Fruit fly (Drosophila melanogaster): ENCODE results near the gene Ten-a.

The Ten-a gene

dm6 chrX:12241032-12241431 lies 197.5 kb downstream of the Ten-a start (continued):
- TF ChIP-seq CG13775 (GFP tag; optimal IDR thresholded peaks at IDR 0.05) (peak; percentile 22), Ssrp (tag; optimal IDR thresholded peaks at IDR 0.05) (peak; percentile 46), CG1024 (GFP tag; IDR thresholded peaks at IDR 0.05) (no peak), CG9817 (tag; optimal IDR thresholded peaks at IDR 0.05) (peak; percentile 23), CG2889 (GFP tag; IDR thresholded peaks at IDR 0.05) (no peak), CG12659 (GFP tag; optimal IDR thresholded peaks at IDR 0.05) (peak; percentile 10), sug (tag; optimal IDR thresholded peaks at IDR 0.05) (no peak), sens (GFP tag) (peak; percentile 65), Ets65A (GFP tag) (peak; percentile 79), bigmax (GFP tag; optimal IDR thresholded peaks at IDR 0.05) (no peak), seq (GFP tag; IDR thresholded peaks at IDR 0.05) (0 out of 2 replicates have a peak, but pooled peaks have one; percentile 20), ab (GFP tag; optimal IDR thresholded peaks at IDR 0.05) (no peak), Six4 (GFP tag; optimal IDR thresholded peaks at IDR 0.05) (no peak), rib (GFP tag; IDR thresholded peaks at IDR 0.05) (no peak), Gug (GFP tag; IDR thresholded peaks at IDR 0.05) (peak; percentile 50; the same call in 1 of the 4 replicates), slou (GFP tag; optimal IDR thresholded peaks at IDR 0.05) (no peak), Neu2 (GFP tag; optimal IDR thresholded peaks at IDR 0.05; ENCODE audit: borderline replicate concordance) (no peak), Camta (GFP tag; optimal IDR thresholded peaks at IDR 0.05) (no peak), CG10274 (GFP tag; optimal IDR thresholded peaks at IDR 0.05) (no peak), sima (GFP tag; optimal IDR thresholded peaks at IDR 0.05) (no peak), croc (GFP tag; conservative IDR thresholded peaks at IDR 0.05) (no peak), tup (GFP tag; optimal IDR thresholded peaks at IDR 0.05) (no peak), Rfx (GFP tag; IDR thresholded peaks at IDR 0.05) (peak; percentile 61; the same call in 1 of the 2 replicates), CG16779 (GFP tag; IDR thresholded peaks at IDR 0.05) (no peak), kni (GFP tag; optimal IDR thresholded peaks at IDR 0.05) (no peak), Dp (GFP tag; optimal IDR thresholded peaks at IDR 0.05) (no peak), Hmx (GFP tag; optimal IDR thresholded peaks at IDR 0.05) (no peak), CG2199 (GFP tag; IDR thresholded peaks at IDR 0.05) (no peak), ttk (GFP tag; IDR thresholded peaks at IDR 0.05) (peak; percentile 37; the same call in 1 of the 2 replicates), CG3065 (GFP tag; optimal IDR thresholded peaks at IDR 0.05) (no peak), CG2116 (GFP tag; optimal IDR thresholded peaks at IDR 0.05) (no peak), Oli (tag; optimal IDR thresholded peaks at IDR 0.05) (peak; percentile 46), lab (GFP tag; optimal IDR thresholded peaks at IDR 0.05) (peak; percentile 69), CG17912 (GFP tag; optimal IDR thresholded peaks at IDR 0.05) (no peak), dati (GFP tag; IDR thresholded peaks at IDR 0.05) (no peak), CG17829 (tag; optimal IDR thresholded peaks at IDR 0.05) (peak; percentile 16), CG4707 (GFP tag; optimal IDR thresholded peaks at IDR 0.05) (no peak), CG15479 (GFP tag; optimal IDR thresholded peaks at IDR 0.05) (no peak), zfh1 (GFP tag; IDR thresholded peaks at IDR 0.05) (peak; percentile 57; the same call in 1 of the 3 replicates), Mrtf (GFP tag; IDR thresholded peaks at IDR 0.05) (peak; percentile 41; the same call in 1 of the 3 replicates), CG1647 (GFP tag; optimal IDR thresholded peaks at IDR 0.05) (no peak), CG6765 (GFP tag; optimal IDR thresholded peaks at IDR 0.05) (peak; percentile 17), CG12155 (GFP tag; optimal IDR thresholded peaks at IDR 0.05) (peak; percentile 2), CG10147 (GFP tag; optimal IDR thresholded peaks at IDR 0.05) (no peak), dan (GFP tag; IDR thresholded peaks at IDR 0.05) (no peak), CG12236 (GFP tag; optimal IDR thresholded peaks at IDR 0.05) (no peak), Elba2 (GFP tag; optimal IDR thresholded peaks at IDR 0.05) (no peak), Nf-YA (GFP tag; IDR thresholded peaks at IDR 0.05) (no peak), pan (optimal IDR thresholded peaks at IDR 0.05) (no peak), pan (GFP tag; optimal IDR thresholded peaks at IDR 0.05 in 1 of 2, IDR thresholded peaks at IDR 0.05 in 1 of 2) (peak in 1 of 2 experiments; percentile 10), tio (GFP tag; optimal IDR thresholded peaks at IDR 0.05) (no peak), Sox100B (GFP tag; optimal IDR thresholded peaks at IDR 0.05) (no peak), crol (GFP tag; IDR thresholded peaks at IDR 0.05) (no peak)
